Fruit fly (Drosophila melanogaster) whole organism, prepupa: ENCODE results near the gene CG6126.
A peak's percentile ranks its signal among the peaks of the same experiment; 100 is the strongest.

ENCODE experiments used
- Blimp-1 ChIP-seq: fragments of 200-800 bp; sonication (Bioruptor generic); optimal IDR thresholded peaks from 3 replicates; lab custom pipeline; 2017; ENCODE audit warnings: missing biosample characterization, missing genetic modification characterization, mild to moderate bottlenecking, moderate library complexity, missing genetic modification reagents
- CG10631 ChIP-seq: fragments of 200-800 bp; sonication (Bioruptor generic); optimal IDR thresholded peaks from 2 replicates; lab custom pipeline; 2016; ENCODE audit warnings: missing biosample characterization, missing genetic modification characterization
- CG10669 ChIP-seq: fragments of 200-800 bp; sonication (Bioruptor generic); optimal IDR thresholded peaks from 3 replicates; lab custom pipeline; 2018; ENCODE audit warnings: missing biosample characterization, mild to moderate bottlenecking, missing genetic modification characterization, moderate library complexity
- CG11762 ChIP-seq: fragments of 200-800 bp; sonication (Bioruptor generic); optimal IDR thresholded peaks from 3 replicates; lab custom pipeline; 2016; ENCODE audit warnings: missing biosample characterization, missing genetic modification characterization; ENCODE audit not compliant: insufficient read depth
- CG15336 ChIP-seq: fragments of 200-800 bp; sonication (Bioruptor generic); IDR thresholded peaks from 2 replicates; pipeline ENCODE4 v1.3.6; 2022; ENCODE audit warnings: missing biosample characterization, missing genetic modification characterization
- CG16779 ChIP-seq: fragments of 200-800 bp; sonication (Bioruptor generic); optimal IDR thresholded peaks from 3 replicates; lab custom pipeline; 2017; ENCODE audit warnings: missing biosample characterization, mild to moderate bottlenecking, missing genetic modification characterization
- CG3032 ChIP-seq: fragments of 200-800 bp; optimal IDR thresholded peaks from 2 replicates; lab custom pipeline; 2019; ENCODE audit warnings: missing biosample characterization, mild to moderate bottlenecking, missing genetic modification characterization, moderate library complexity
- CG31627 ChIP-seq: fragments of 200-800 bp; sonication (Bioruptor generic); optimal IDR thresholded peaks from 3 replicates; lab custom pipeline; 2016; ENCODE audit warnings: missing biosample characterization, missing genetic modification characterization
- CG32006 ChIP-seq: fragments of 200-800 bp; sonication (Bioruptor generic); optimal IDR thresholded peaks from 3 replicates; lab custom pipeline; 2017; ENCODE audit warnings: missing biosample characterization, mild to moderate bottlenecking, missing genetic modification characterization
- CG6163 ChIP-seq: fragments of 200-800 bp; sonication (Bioruptor generic); IDR thresholded peaks from 3 replicates; pipeline ENCODE4 v1.3.6; 2022; ENCODE audit warnings: missing biosample characterization, missing genetic modification characterization
- CG6792 ChIP-seq: fragments of 200-800 bp; sonication (Bioruptor generic); optimal IDR thresholded peaks from 3 replicates; lab custom pipeline; 2016; ENCODE audit warnings: missing biosample characterization, missing genetic modification characterization
- CG6808 ChIP-seq: fragments of 200-800 bp; sonication (Bioruptor generic); optimal IDR thresholded peaks from 3 replicates; lab custom pipeline; 2017; ENCODE audit warnings: missing biosample characterization, missing genetic modification characterization, mild to moderate bottlenecking, moderate library complexity, missing genetic modification reagents
- CG6854 ChIP-seq: fragments of 200-800 bp; sonication (Bioruptor generic); optimal IDR thresholded peaks from 2 replicates; lab custom pipeline; 2017; ENCODE audit warnings: missing biosample characterization, mild to moderate bottlenecking, missing genetic modification characterization
- CG8632 ChIP-seq: fragments of 200-800 bp; sonication (Bioruptor generic); optimal IDR thresholded peaks from 3 replicates; lab custom pipeline; 2016; ENCODE audit warnings: missing biosample characterization, missing genetic modification characterization
- CG9139 ChIP-seq: fragments of 200-800 bp; sonication (Bioruptor generic); optimal IDR thresholded peaks from 3 replicates; lab custom pipeline; 2017; ENCODE audit warnings: missing biosample characterization, mild to moderate bottlenecking, missing genetic modification characterization
- Eip93F ChIP-seq: fragments of 200-800 bp; sonication (Bioruptor generic); optimal IDR thresholded peaks from 2 replicates; lab custom pipeline; 2016; ENCODE audit warnings: missing biosample characterization, mild to moderate bottlenecking, missing genetic modification characterization
- Ets21C ChIP-seq: fragments of 200-800 bp; sonication (Bioruptor generic); optimal IDR thresholded peaks from 3 replicates; lab custom pipeline; 2016; ENCODE audit warnings: missing biosample characterization, missing genetic modification characterization
- Ets96B ChIP-seq: fragments of 200-800 bp; optimal IDR thresholded peaks from 2 replicates; lab custom pipeline; 2019; ENCODE audit warnings: missing biosample characterization, mild to moderate bottlenecking, missing genetic modification characterization, moderate library complexity
- Gug ChIP-seq: fragments of 200-800 bp; sonication (Bioruptor generic); IDR thresholded peaks from 2 replicates; pipeline ENCODE4 v1.3.6; 2022; ENCODE audit warnings: missing biosample characterization, missing genetic modification characterization
- Hr39 ChIP-seq: fragments of 200-800 bp; sonication (Bioruptor generic); optimal IDR thresholded peaks from 2 replicates; lab custom pipeline; 2016; ENCODE audit warnings: missing biosample characterization, missing genetic modification characterization
- Hr4 ChIP-seq: fragments of 200-800 bp; sonication (Bioruptor generic); optimal IDR thresholded peaks from 3 replicates; lab custom pipeline; 2016; ENCODE audit warnings: missing biosample characterization, missing genetic modification characterization
- OdsH ChIP-seq: fragments of 200-800 bp; sonication (Bioruptor generic); optimal IDR thresholded peaks from 3 replicates; lab custom pipeline; 2016; ENCODE audit warnings: missing biosample characterization, missing genetic modification characterization
- Smox ChIP-seq: fragments of 200-800 bp; sonication (Bioruptor generic); optimal IDR thresholded peaks from 3 replicates; lab custom pipeline; 2016; ENCODE audit warnings: missing biosample characterization, missing genetic modification characterization
- Sox102F ChIP-seq: fragments of 200-800 bp; sonication (Bioruptor generic); optimal IDR thresholded peaks from 2 replicates; lab custom pipeline; 2016; ENCODE audit warnings: missing biosample characterization, mild to moderate bottlenecking, missing genetic modification characterization
- Sox14 ChIP-seq: fragments of 200-800 bp; sonication (Bioruptor generic); optimal IDR thresholded peaks from 3 replicates; lab custom pipeline; 2016; ENCODE audit warnings: missing biosample characterization, missing genetic modification characterization
- Sox15 ChIP-seq: fragments of 200-800 bp; sonication (Bioruptor generic); optimal IDR thresholded peaks from 3 replicates; lab custom pipeline; 2016; ENCODE audit warnings: missing biosample characterization, missing genetic modification characterization
- achi ChIP-seq: fragments of 200-800 bp; sonication (Bioruptor generic); optimal IDR thresholded peaks from 3 replicates; lab custom pipeline; 2016; ENCODE audit warnings: missing biosample characterization, missing genetic modification characterization
- cyc ChIP-seq: fragments of 200-800 bp; sonication (Bioruptor generic); optimal IDR thresholded peaks from 3 replicates; lab custom pipeline; 2016; ENCODE audit warnings: missing biosample characterization, missing genetic modification characterization
- dac ChIP-seq: fragments of 200-800 bp; sonication (Bioruptor generic); optimal IDR thresholded peaks from 2 replicates; lab custom pipeline; 2017; ENCODE audit warnings: missing biosample characterization, mild to moderate bottlenecking, missing genetic modification characterization
- dsx ChIP-seq: fragments of 200-800 bp; optimal IDR thresholded peaks from 3 replicates; lab custom pipeline; 2019; ENCODE audit warnings: missing biosample characterization, mild to moderate bottlenecking, missing genetic modification characterization, moderate library complexity; ENCODE audit not compliant: poor library complexity, severe bottlenecking
- eg ChIP-seq: fragments of 200-800 bp; sonication (Bioruptor generic); IDR thresholded peaks from 3 replicates; pipeline ENCODE4 v1.3.6; 2022; ENCODE audit warnings: missing biosample characterization, missing genetic modification characterization
- fd59A ChIP-seq: fragments of 200-800 bp; sonication (Bioruptor generic); optimal IDR thresholded peaks from 2 replicates; lab custom pipeline; 2017; ENCODE audit warnings: missing biosample characterization, mild to moderate bottlenecking, missing genetic modification characterization, missing genetic modification reagents
- fd85E ChIP-seq: fragments of 200-800 bp; sonication (Bioruptor generic); optimal IDR thresholded peaks from 3 replicates; lab custom pipeline; 2016; ENCODE audit warnings: missing biosample characterization, missing genetic modification characterization
- fkh ChIP-seq: fragments of 200-800 bp; sonication (Bioruptor generic); optimal IDR thresholded peaks from 3 replicates; lab custom pipeline; 2017; ENCODE audit warnings: missing biosample characterization, mild to moderate bottlenecking, missing genetic modification characterization, moderate library complexity
- lz ChIP-seq: fragments of 200-800 bp; sonication (Bioruptor generic); optimal IDR thresholded peaks from 3 replicates; lab custom pipeline; 2016; ENCODE audit warnings: missing biosample characterization, missing genetic modification characterization
- net ChIP-seq: fragments of 200-800 bp; sonication (Bioruptor generic); optimal IDR thresholded peaks from 3 replicates; lab custom pipeline; 2016; ENCODE audit warnings: missing biosample characterization, missing genetic modification characterization
- pdm3 ChIP-seq: fragments of 200-800 bp; sonication (Bioruptor generic); optimal IDR thresholded peaks from 3 replicates; lab custom pipeline; 2016; ENCODE audit warnings: missing biosample characterization, missing genetic modification characterization
- salr ChIP-seq, 2 experiments: fragments of 200-800 bp; sonication (Bioruptor generic); optimal IDR thresholded peaks; 3 replicates each; lab custom pipeline; 2016 to 2018; ENCODE audit warnings: missing biosample characterization in 2 of 2, missing genetic modification characterization in 2 of 2, mild to moderate bottlenecking in 1 of 2
- spab ChIP-seq: fragments of 200-800 bp; sonication (Bioruptor generic); optimal IDR thresholded peaks from 2 replicates; lab custom pipeline; 2017; ENCODE audit warnings: missing biosample characterization, mild to moderate bottlenecking, missing genetic modification characterization, missing genetic modification reagents
- ss ChIP-seq, 2 experiments: fragments of 200-800 bp; sonication (Bioruptor generic); optimal IDR thresholded peaks; 2 replicates in 1 of 2; 3 replicates in 1 of 2; lab custom pipeline; 2017 to 2018; ENCODE audit warnings: mild to moderate bottlenecking in 2 of 2, missing biosample characterization in 2 of 2, missing genetic modification characterization in 2 of 2, moderate library complexity in 1 of 2
- svp ChIP-seq: fragments of 200-800 bp; sonication (Bioruptor generic); peaks from one replicate; lab custom pipeline; 2016; ENCODE audit warnings: missing biosample characterization, missing genetic modification characterization
- topi ChIP-seq: fragments of 200-800 bp; sonication (Bioruptor generic); optimal IDR thresholded peaks from 3 replicates; lab custom pipeline; 2016; ENCODE audit warnings: missing biosample characterization, missing genetic modification characterization
- vri ChIP-seq: fragments of 200-800 bp; sonication (Bioruptor generic); optimal IDR thresholded peaks from 3 replicates; lab custom pipeline; 2016; ENCODE audit warnings: missing biosample characterization, mild to moderate bottlenecking, missing genetic modification characterization

Gene CG6126

DNA sequence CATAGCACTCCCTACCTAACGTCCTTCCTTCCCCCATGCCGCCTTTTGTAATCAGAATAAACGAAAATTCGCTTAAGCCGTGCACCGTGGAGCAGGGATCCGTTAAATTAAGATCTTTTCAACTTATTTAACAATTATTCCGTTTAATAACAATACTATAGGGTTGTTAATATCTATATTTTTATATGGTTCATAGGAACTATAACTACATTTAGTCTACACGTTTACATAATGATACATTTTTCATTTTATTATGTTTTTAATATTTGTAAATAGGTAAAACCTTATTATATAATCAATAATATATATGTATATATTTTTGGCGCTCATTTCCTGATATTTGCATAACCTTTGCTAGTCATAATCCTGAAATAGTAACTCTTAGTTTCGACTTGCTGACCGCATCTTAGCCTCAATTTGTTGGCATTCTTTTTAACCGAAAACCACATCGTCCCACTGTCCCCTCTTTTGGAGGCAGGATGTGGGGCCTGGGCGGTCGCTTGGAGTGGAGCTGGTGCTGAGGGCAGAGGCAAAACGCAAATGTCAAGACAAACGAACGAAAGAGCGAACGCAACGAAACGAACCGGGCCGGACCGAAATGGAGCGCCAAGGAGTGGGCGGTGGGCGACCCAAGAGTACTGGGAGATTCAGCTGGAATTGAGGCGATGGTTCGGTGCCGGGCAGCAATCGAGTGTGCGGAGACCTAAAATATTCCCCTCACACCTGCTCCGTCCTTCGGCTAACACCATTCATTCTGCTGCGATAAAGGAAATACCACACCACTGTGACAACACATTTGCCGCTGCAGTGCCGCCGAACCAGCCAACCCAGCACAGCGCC, 7.1 kb upstream of the CG6126 start (continued):
- TF ChIP-seq salr (GFP tag; optimal IDR thresholded peaks at IDR 0.05; lab: Kevin White, UChicago) (peak; percentile 44 to 75), CG8632 (GFP tag; lab: Kevin White, UChicago) (peak; percentile 84), Sox14 (GFP tag; lab: Kevin White, UChicago) (peak; percentile 56), svp (GFP tag; lab: Kevin White, UChicago) (peak; percentile 87), CG16779 (tag; lab: Kevin White, UChicago) (peak; percentile 59), dac (GFP tag; lab: Kevin White, UChicago) (peak; percentile 26), fd85E (GFP tag; lab: Kevin White, UChicago) (peak; percentile 39), OdsH (GFP tag; lab: Kevin White, UChicago) (peak; percentile 81), CG32006 (GFP tag; lab: Kevin White, UChicago) (peak; percentile 87), Blimp-1 (GFP tag; lab: Kevin White, UChicago) (peak; percentile 59)

DNA sequence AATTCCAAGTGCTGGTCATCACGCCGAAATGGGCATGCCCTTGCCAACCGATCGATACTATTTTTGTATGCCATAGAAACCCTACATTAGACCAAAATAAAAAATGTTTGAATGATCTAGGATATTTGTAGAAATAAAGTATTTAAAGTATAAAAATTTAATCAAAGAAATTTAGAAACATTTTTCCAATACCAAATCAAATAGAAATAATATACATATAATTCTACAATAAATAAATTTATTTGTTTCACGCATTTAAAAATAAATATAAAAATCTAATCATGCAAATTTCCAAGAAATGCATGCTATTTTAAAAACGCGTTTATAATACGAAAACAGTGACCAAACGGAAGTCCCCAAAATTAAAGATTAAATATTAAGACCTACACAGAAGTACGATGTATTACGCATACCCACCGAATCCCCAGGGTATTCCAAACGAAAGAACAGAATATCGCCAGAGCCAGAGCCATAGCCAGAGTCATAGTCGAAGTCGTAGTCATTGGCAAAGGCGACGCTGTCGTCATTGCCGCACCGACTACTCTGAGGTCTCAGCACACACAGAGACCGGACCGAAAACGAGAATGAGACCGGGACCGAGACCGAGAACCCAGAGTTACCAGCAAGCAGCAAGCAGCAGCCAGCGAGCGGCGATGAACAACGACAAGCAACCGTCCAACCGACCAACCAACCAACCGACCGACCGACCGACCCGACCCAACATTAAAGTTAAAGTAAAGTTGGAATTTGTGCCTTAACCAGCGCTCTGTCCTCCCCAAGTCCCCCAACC, 6.2 kb upstream of the CG6126 start:
- TF ChIP-seq Sox102F (GFP tag; lab: Kevin White, UChicago) (peak; percentile 46), CG10669 (GFP tag; lab: Kevin White, UChicago) (peak; percentile 75), eg (GFP tag; lab: Robert Waterston, UW) (peak; percentile 29; the same call in 2 of the 3 replicates), CG9139 (GFP tag; lab: Kevin White, UChicago) (peak; percentile 43), Gug (GFP tag; lab: Robert Waterston, UW) (no peak), net (GFP tag; lab: Kevin White, UChicago) (peak; percentile 1), CG31627 (peak; percentile 37), fd85E (GFP tag; lab: Kevin White, UChicago) (no peak), Ets21C (GFP tag; lab: Kevin White, UChicago) (no peak), CG8632 (GFP tag; lab: Kevin White, UChicago) (peak; percentile 81), Blimp-1 (GFP tag; lab: Kevin White, UChicago) (no peak), CG6163 (GFP tag; lab: Robert Waterston, UW) (peak; percentile 71), CG16779 (tag; lab: Kevin White, UChicago) (peak; percentile 67), cyc (GFP tag; lab: Kevin White, UChicago) (peak; percentile 51), Sox14 (GFP tag; lab: Kevin White, UChicago) (peak; percentile 56), fd59A (GFP tag; lab: Kevin White, UChicago) (peak; percentile 46), CG15336 (GFP tag; lab: Robert Waterston, UW) (peak; percentile 47; the same call in 1 of the 2 replicates), dsx (GFP tag; lab: Kevin White, UChicago) (peak; percentile 72), dac (GFP tag; lab: Kevin White, UChicago) (no peak), pdm3 (GFP tag; lab: Kevin White, UChicago) (peak; percentile 63), vri (GFP tag; lab: Kevin White, UChicago) (no peak), Hr4 (GFP tag; lab: Kevin White, UChicago) (peak; percentile 41), fkh (GFP tag; lab: Kevin White, UChicago) (no peak), Smox (GFP tag; lab: Kevin White, UChicago) (peak; percentile 51), CG6854 (GFP tag; lab: Kevin White, UChicago) (peak; percentile 19), lz (GFP tag; lab: Kevin White, UChicago) (peak; percentile 54), topi (peak; percentile 47), Eip93F (GFP tag; lab: Kevin White, UChicago) (no peak), OdsH (GFP tag; lab: Kevin White, UChicago) (peak; percentile 74), CG3032 (tag; lab: Kevin White, UChicago) (peak; percentile 88), CG6808 (GFP tag; lab: Kevin White, UChicago) (peak; percentile 75), CG10631 (peak; percentile 87), CG6792 (GFP tag; lab: Kevin White, UChicago) (peak; percentile 6), Hr39 (GFP tag; lab: Kevin White, UChicago) (peak; percentile 60), CG32006 (GFP tag; lab: Kevin White, UChicago) (peak; percentile 88), spab (GFP tag; lab: Kevin White, UChicago) (peak; percentile 87), Ets96B (tag; lab: Kevin White, UChicago) (peak; percentile 84), Sox15 (GFP tag; lab: Kevin White, UChicago) (peak; percentile 60), achi (GFP tag; lab: Kevin White, UChicago) (peak; percentile 81), ss (GFP tag; optimal IDR thresholded peaks at IDR 0.05; lab: Kevin White, UChicago) (peak; percentile 48 to 73), svp (GFP tag; lab: Kevin White, UChicago) (peak; percentile 80), CG11762 (GFP tag; lab: Kevin White, UChicago) (peak; percentile 48)
